Fruit fly (Drosophila melanogaster) whole organism, embryonic: Measurements from ENCODE around the gene ecd.

Experiments used
- ATbp ChIP-seq: fragments of 200-800 bp; sonication (Bioruptor generic); optimal IDR thresholded peaks from 2 replicates; lab custom pipeline; 2017; ENCODE audit warnings: missing biosample characterization, mild to moderate bottlenecking, missing genetic modification characterization, missing genetic modification reagents
- Awh ChIP-seq: fragments of 200-800 bp; sonication (Bioruptor generic); IDR thresholded peaks from 2 replicates; pipeline ENCODE4, ENCODE4 v1.3.6; 2022; ENCODE audit warnings: missing biosample characterization, missing genetic modification characterization
- CG12219 ChIP-seq: fragments of 200-800 bp; sonication (Bioruptor generic); optimal IDR thresholded peaks from 3 replicates; lab custom pipeline; 2018; ENCODE audit warnings: missing biosample characterization, mild to moderate bottlenecking, missing genetic modification characterization
- CG13287 ChIP-seq: fragments of 200-800 bp; sonication (Bioruptor generic); IDR thresholded peaks from 2 replicates; pipeline ENCODE4 v1.3.6; 2022; ENCODE audit warnings: missing biosample characterization, missing genetic modification characterization; ENCODE audit not compliant: partially characterized antibody
- CG14050 ChIP-seq: fragments of 200-800 bp; sonication (Bioruptor generic); IDR thresholded peaks from 3 replicates; pipeline ENCODE4 v1.3.6; 2022; ENCODE audit warnings: missing biosample characterization, missing genetic modification characterization
- CG34422 ChIP-seq: fragments of 200-800 bp; sonication (Bioruptor generic); IDR thresholded peaks from 3 replicates; pipeline ENCODE4 v1.3.6; 2022; ENCODE audit warnings: missing biosample characterization, missing genetic modification characterization
- CG4404 ChIP-seq: fragments of 200-800 bp; sonication (Bioruptor generic); IDR thresholded peaks from 2 replicates; pipeline ENCODE4 v1.3.6; 2022; ENCODE audit warnings: missing biosample characterization, missing genetic modification characterization
- CG7271 ChIP-seq: fragments of 200-800 bp; sonication (Bioruptor generic); optimal IDR thresholded peaks from 2 replicates; lab custom pipeline; 2018; ENCODE audit warnings: missing biosample characterization, mild to moderate bottlenecking, missing genetic modification characterization, moderate library complexity
- Doc2 ChIP-seq: fragments of 200-800 bp; sonication (Bioruptor generic); IDR thresholded peaks from 2 replicates; pipeline ENCODE4 v1.3.6; 2022; ENCODE audit warnings: missing biosample characterization, missing genetic modification characterization
- Eip74EF ChIP-seq, 2 experiments: fragments of 200-800 bp in 1 of 2; fragments of >200 bp in 1 of 2; sonication (Bioruptor generic) in 1 of 2; optimal IDR thresholded peaks; 2 replicates each; lab custom pipeline; 2017 to 2019; ENCODE audit warnings: missing biosample characterization in 2 of 2, missing genetic modification characterization in 2 of 2, mild to moderate bottlenecking in 1 of 2, moderate library complexity in 1 of 2
- Fer3 ChIP-seq: fragments of 200-800 bp; sonication (Bioruptor generic); optimal IDR thresholded peaks from 2 replicates; lab custom pipeline; 2018; ENCODE audit warnings: missing biosample characterization, mild to moderate bottlenecking, missing genetic modification characterization, moderate library complexity
- GATAe ChIP-seq: fragments of 200-800 bp; sonication (Bioruptor generic); conservative IDR thresholded peaks from 2 replicates; pipeline ENCODE4 v1.3.6; 2022; ENCODE audit warnings: missing biosample characterization, missing genetic modification characterization
- Hey ChIP-seq: fragments of 200-800 bp; sonication (Bioruptor generic); optimal IDR thresholded peaks from 3 replicates; lab custom pipeline; 2018; ENCODE audit warnings: missing biosample characterization, mild to moderate bottlenecking, missing genetic modification characterization
- HmgD ChIP-seq: fragments of 200-800 bp; sonication (Bioruptor generic); optimal IDR thresholded peaks from 3 replicates; lab custom pipeline; 2016; ENCODE audit warnings: missing biosample characterization, missing genetic modification characterization
- Hr3 ChIP-seq: fragments of 200-800 bp; sonication (Bioruptor generic); optimal IDR thresholded peaks from 3 replicates; lab custom pipeline; 2016; ENCODE audit warnings: missing biosample characterization, missing genetic modification characterization
- Lhr ChIP-seq: fragments of 200-800 bp; sonication (Bioruptor generic); optimal IDR thresholded peaks from 3 replicates; lab custom pipeline; 2017; ENCODE audit warnings: mild to moderate bottlenecking, missing biosample characterization, missing genetic modification reagents, missing genetic modification characterization
- NFAT ChIP-seq: fragments of 200-800 bp; sonication (Bioruptor generic); IDR thresholded peaks from 2 replicates; pipeline ENCODE4 v1.3.6; 2022; ENCODE audit warnings: missing biosample characterization, missing genetic modification characterization
- Nf-YA ChIP-seq: fragments of 200-800 bp; sonication (Bioruptor generic); IDR thresholded peaks from 2 replicates; pipeline ENCODE4 v1.3.6; 2022; ENCODE audit warnings: missing biosample characterization, missing genetic modification characterization
- Rfx ChIP-seq: fragments of 200-800 bp; sonication (Bioruptor generic); IDR thresholded peaks from 2 replicates; pipeline ENCODE4 v1.3.6; 2022; ENCODE audit warnings: missing biosample characterization, missing genetic modification characterization
- Stat92E ChIP-seq, 3 experiments: fragments of >200 bp in 2 of 3; fragments of 200-800 bp in 1 of 3; sonication (Bioruptor generic) in 1 of 3; optimal IDR thresholded peaks; 2 replicates each; lab custom pipeline; 2017 to 2019; ENCODE audit warnings: missing biosample characterization in 3 of 3, missing genetic modification characterization in 3 of 3, mild to moderate bottlenecking in 1 of 3, moderate library complexity in 1 of 3
- Trl ChIP-seq, 3 experiments: fragments of >200 bp in 2 of 3; fragments of 200-800 bp in 1 of 3; sonication (Bioruptor generic) in 1 of 3; optimal IDR thresholded peaks; 2 replicates in 1 of 3; 3 replicates in 2 of 3; lab custom pipeline; 2016 to 2017; ENCODE audit warnings: missing biosample characterization in 1 of 3, missing genetic modification characterization in 1 of 3
- caup ChIP-seq: fragments of 200-800 bp; sonication (Bioruptor generic); optimal IDR thresholded peaks from 3 replicates; lab custom pipeline; 2017; ENCODE audit warnings: missing biosample characterization, mild to moderate bottlenecking, missing genetic modification characterization, moderate library complexity; ENCODE audit not compliant: severe bottlenecking
- chinmo ChIP-seq: fragments of 200-800 bp; sonication (Bioruptor generic); IDR thresholded peaks from 4 replicates; pipeline ENCODE4 v1.3.6; 2022; ENCODE audit warnings: missing biosample characterization, missing genetic modification characterization; ENCODE audit not compliant: partially characterized antibody
- chm ChIP-seq: fragments of 200-800 bp; sonication (Bioruptor generic); IDR thresholded peaks from 2 replicates; pipeline ENCODE4 v1.3.6; 2022; ENCODE audit warnings: missing biosample characterization, missing genetic modification characterization
- croc ChIP-seq: fragments of 200-800 bp; sonication (Bioruptor generic); conservative IDR thresholded peaks from 3 replicates; pipeline ENCODE4 v1.3.6; 2022; ENCODE audit warnings: missing biosample characterization, missing genetic modification characterization
- disco-r ChIP-seq: fragments of 200-800 bp; sonication (Bioruptor generic); optimal IDR thresholded peaks from 2 replicates; lab custom pipeline; 2016; ENCODE audit warnings: missing biosample characterization, missing genetic modification characterization
- dysf ChIP-seq: fragments of 200-800 bp; sonication (Bioruptor generic); IDR thresholded peaks from 3 replicates; pipeline ENCODE4 v1.3.6; 2022; ENCODE audit warnings: missing biosample characterization, missing genetic modification characterization
- hbn ChIP-seq: fragments of 200-800 bp; sonication (Bioruptor generic); IDR thresholded peaks from 2 replicates; pipeline ENCODE4 v1.3.6; 2022; ENCODE audit warnings: missing biosample characterization, missing genetic modification characterization; ENCODE audit not compliant: partially characterized antibody
- jing ChIP-seq: fragments of 200-800 bp; sonication (Bioruptor generic); optimal IDR thresholded peaks from 2 replicates; lab custom pipeline; 2018; ENCODE audit warnings: missing biosample characterization, mild to moderate bottlenecking, missing genetic modification characterization
- kah ChIP-seq: fragments of 200-800 bp; sonication (Bioruptor generic); optimal IDR thresholded peaks from 2 replicates; lab custom pipeline; 2018; ENCODE audit warnings: missing biosample characterization, mild to moderate bottlenecking, missing genetic modification characterization
- klu ChIP-seq: fragments of 200-800 bp; sonication (Bioruptor generic); IDR thresholded peaks from 2 replicates; pipeline ENCODE4 v1.3.6; 2022; ENCODE audit warnings: missing biosample characterization, missing genetic modification characterization
- kni ChIP-seq: fragments of 200-800 bp; sonication (Bioruptor generic); optimal IDR thresholded peaks from 3 replicates; lab custom pipeline; 2017; ENCODE audit warnings: mild to moderate bottlenecking, missing biosample characterization, missing genetic modification reagents, missing genetic modification characterization
- knrl ChIP-seq: fragments of 200-800 bp; sonication (Bioruptor generic); IDR thresholded peaks from 3 replicates; pipeline ENCODE4 v1.3.6; 2022; ENCODE audit warnings: missing biosample characterization, missing genetic modification characterization; ENCODE audit not compliant: partially characterized antibody
- nau ChIP-seq: fragments of 200-800 bp; sonication (Bioruptor generic); optimal IDR thresholded peaks from 3 replicates; lab custom pipeline; 2017; ENCODE audit warnings: missing biosample characterization, mild to moderate bottlenecking, missing genetic modification characterization, missing genetic modification reagents
- nom ChIP-seq: fragments of 200-800 bp; sonication (Bioruptor generic); optimal IDR thresholded peaks from 2 replicates; lab custom pipeline; 2017; ENCODE audit warnings: missing biosample characterization, missing genetic modification characterization, mild to moderate bottlenecking, moderate library complexity, missing genetic modification reagents
- prd ChIP-seq, 3 experiments: fragments of >200 bp in 2 of 3; fragments of 200-800 bp in 1 of 3; sonication (Bioruptor generic) in 1 of 3; optimal IDR thresholded peaks in 2 of 3; IDR thresholded peaks in 1 of 3; 2 replicates in 2 of 3; 3 replicates in 1 of 3; pipeline versions ENCODE4 v1.3.6 to Lab custom; 2017 to 2022; ENCODE audit warnings: missing biosample characterization in 1 of 3, missing genetic modification characterization in 1 of 3
- row ChIP-seq: fragments of 200-800 bp; sonication (Bioruptor generic); IDR thresholded peaks from 3 replicates; pipeline ENCODE4 v1.3.6; 2022; ENCODE audit warnings: missing biosample characterization, missing genetic modification characterization
- scrt ChIP-seq: fragments of 200-800 bp; sonication (Bioruptor generic); optimal IDR thresholded peaks from 2 replicates; lab custom pipeline; 2018; ENCODE audit warnings: missing biosample characterization, mild to moderate bottlenecking, missing genetic modification characterization, moderate library complexity
- stwl ChIP-seq: fragments of 200-800 bp; sonication (Bioruptor generic); optimal IDR thresholded peaks from 3 replicates; lab custom pipeline; 2018; ENCODE audit warnings: missing biosample characterization, mild to moderate bottlenecking, missing genetic modification characterization, moderate library complexity

The ecd gene

dm6 chr3L:2229172-2229696 is 36.4 kb downstream of the ecd start, which contains the start of gene Oseg2 (continued):
- TF ChIP-seq ATbp (GFP tag; lab: Kevin White, UChicago) (no peak), CG7271 (tag; lab: Kevin White, UChicago) (no peak), dysf (GFP tag; lab: Robert Waterston, UW) (no peak), klu (GFP tag; lab: Robert Waterston, UW) (0 out of 2 replicates have a peak, but pooled peaks have one; percentile 29), Awh (GFP tag; lab: Robert Waterston, UW) (no peak), CG4404 (GFP tag; lab: Robert Waterston, UW) (no peak), Trl (optimal IDR thresholded peaks at IDR 0.05; lab: Kevin White, UChicago) (peak; percentile 4 to 34), Trl (GFP tag; optimal IDR thresholded peaks at IDR 0.05; lab: Kevin White, UChicago) (no peak), HmgD (GFP tag; lab: Kevin White, UChicago) (no peak), Hr3 (GFP tag; lab: Kevin White, UChicago) (no peak), nau (GFP tag; lab: Kevin White, UChicago) (no peak), GATAe (GFP tag; lab: Robert Waterston, UW) (no peak), Stat92E (GFP tag; optimal IDR thresholded peaks at IDR 0.05; lab: Kevin White, UChicago) (no peak), nom (GFP tag; lab: Kevin White, UChicago) (no peak), CG34422 (GFP tag; lab: Robert Waterston, UW) (peak; percentile 71; the same call in 1 of the 3 replicates), CG14050 (no peak), disco-r (no peak), scrt (GFP tag; lab: Kevin White, UChicago) (peak; percentile 100), croc (GFP tag; lab: Robert Waterston, UW) (no peak), hbn (GFP tag; lab: Robert Waterston, UW) (no peak), Fer3 (tag; lab: Kevin White, UChicago) (no peak), caup (GFP tag; lab: Kevin White, UChicago) (no peak), Nf-YA (GFP tag; lab: Robert Waterston, UW) (no peak), Doc2 (GFP tag; lab: Robert Waterston, UW) (no peak), Lhr (no peak), CG12219 (GFP tag; lab: Kevin White, UChicago) (no peak), NFAT (no peak), Hey (peak; percentile 32), prd (optimal IDR thresholded peaks at IDR 0.05; lab: Kevin White, UChicago) (no peak), prd (GFP tag; IDR thresholded peaks at IDR 0.05; lab: Robert Waterston, UW) (0 out of 3 replicates have a peak, but pooled peaks have one; percentile 10), row (GFP tag; lab: Robert Waterston, UW) (no peak), chinmo (GFP tag; lab: Robert Waterston, UW) (0 out of 4 replicates have a peak, but pooled peaks have one; percentile 53), knrl (GFP tag; lab: Robert Waterston, UW) (no peak), jing (GFP tag; lab: Kevin White, UChicago) (no peak), stwl (tag; lab: Kevin White, UChicago) (no peak), CG13287 (GFP tag; lab: Robert Waterston, UW) (no peak), Rfx (GFP tag; lab: Robert Waterston, UW) (peak; percentile 17; the same call in 1 of the 2 replicates), chm (no peak), kah (GFP tag; lab: Kevin White, UChicago) (peak; percentile 37), kni (GFP tag; lab: Kevin White, UChicago) (no peak), Eip74EF (GFP tag; optimal IDR thresholded peaks at IDR 0.05; lab: Kevin White, UChicago) (no peak)
